Fruit fly (Drosophila melanogaster) whole organism, embryonic: ENCODE results near the gene Ppox.
A peak's percentile ranks its signal among the peaks of the same experiment; 100 is the strongest.

Experiments
- Awh ChIP-seq: fragments of 200-800 bp; sonication (Bioruptor generic); IDR thresholded peaks from 2 replicates; pipeline ENCODE4, ENCODE4 v1.3.6; 2022; ENCODE audit warnings: missing biosample characterization, missing genetic modification characterization
- Bgb ChIP-seq: fragments of 200-800 bp; sonication (Bioruptor generic); IDR thresholded peaks from 2 replicates; pipeline ENCODE4 v1.3.6; 2022; ENCODE audit warnings: missing biosample characterization, missing genetic modification characterization; ENCODE audit not compliant: partially characterized antibody
- CG11723 ChIP-seq: fragments of 200-800 bp; sonication (Bioruptor generic); optimal IDR thresholded peaks from 2 replicates; lab custom pipeline; 2017; ENCODE audit warnings: missing biosample characterization, mild to moderate bottlenecking, missing genetic modification characterization
- CG12391 ChIP-seq: fragments of 200-800 bp; sonication (Bioruptor generic); optimal IDR thresholded peaks from 3 replicates; lab custom pipeline; 2018; ENCODE audit warnings: missing biosample characterization, mild to moderate bottlenecking, missing genetic modification characterization, moderate library complexity
- CG13287 ChIP-seq: fragments of 200-800 bp; sonication (Bioruptor generic); IDR thresholded peaks from 2 replicates; pipeline ENCODE4 v1.3.6; 2022; ENCODE audit warnings: missing biosample characterization, missing genetic modification characterization; ENCODE audit not compliant: partially characterized antibody
- CG15011 ChIP-seq: fragments of 200-800 bp; sonication (Bioruptor generic); optimal IDR thresholded peaks from 3 replicates; lab custom pipeline; 2018; ENCODE audit warnings: missing biosample characterization, mild to moderate bottlenecking, missing genetic modification characterization
- CG15514 ChIP-seq: fragments of 200-800 bp; sonication (Bioruptor generic); optimal IDR thresholded peaks from 3 replicates; lab custom pipeline; 2017; ENCODE audit warnings: missing biosample characterization, missing genetic modification characterization, mild to moderate bottlenecking, moderate library complexity, missing genetic modification reagents
- CG15601 ChIP-seq: fragments of 200-800 bp; sonication (Bioruptor generic); optimal IDR thresholded peaks from 3 replicates; lab custom pipeline; 2019; ENCODE audit warnings: missing biosample characterization, mild to moderate bottlenecking, missing genetic modification characterization, moderate library complexity
- CG16863 ChIP-seq: fragments of 200-800 bp; sonication (Bioruptor generic); optimal IDR thresholded peaks from 3 replicates; lab custom pipeline; 2016; ENCODE audit warnings: missing biosample characterization, missing genetic modification characterization
- CG2116 ChIP-seq: fragments of 200-800 bp; sonication (Bioruptor generic); optimal IDR thresholded peaks from 3 replicates; lab custom pipeline; 2018; ENCODE audit warnings: missing biosample characterization, mild to moderate bottlenecking, missing genetic modification characterization
- CG3995 ChIP-seq: fragments of 200-800 bp; sonication (Bioruptor generic); optimal IDR thresholded peaks from 3 replicates; lab custom pipeline; 2016; ENCODE audit warnings: missing biosample characterization, missing genetic modification characterization
- CG6791 ChIP-seq: fragments of 200-800 bp; sonication (Bioruptor generic); IDR thresholded peaks from 3 replicates; pipeline ENCODE4 v1.3.6; 2022; ENCODE audit warnings: missing biosample characterization, missing genetic modification characterization; ENCODE audit not compliant: partially characterized antibody
- CG7372 ChIP-seq: fragments of 200-800 bp; sonication (Bioruptor generic); IDR thresholded peaks from 2 replicates; pipeline ENCODE4 v1.3.6; 2022; ENCODE audit warnings: missing biosample characterization, missing genetic modification characterization
- CG8388 ChIP-seq: fragments of 200-800 bp; sonication (Bioruptor generic); optimal IDR thresholded peaks from 2 replicates; lab custom pipeline; 2019; ENCODE audit warnings: missing biosample characterization, mild to moderate bottlenecking, missing genetic modification characterization, moderate library complexity
- CoRest ChIP-seq: fragments of 200-800 bp; sonication (Bioruptor generic); optimal IDR thresholded peaks from 3 replicates; lab custom pipeline; 2018; ENCODE audit warnings: missing biosample characterization, mild to moderate bottlenecking, missing genetic modification characterization, moderate library complexity
- Dek ChIP-seq: fragments of 200-800 bp; sonication (Bioruptor generic); optimal IDR thresholded peaks from 3 replicates; lab custom pipeline; 2019; ENCODE audit warnings: missing biosample characterization, mild to moderate bottlenecking, missing genetic modification characterization, moderate library complexity
- Dip3 ChIP-seq: fragments of 200-800 bp; sonication (Bioruptor generic); optimal IDR thresholded peaks from 3 replicates; lab custom pipeline; 2016; ENCODE audit warnings: missing biosample characterization, missing genetic modification characterization
- Dp ChIP-seq: fragments of 200-800 bp; sonication (Bioruptor generic); optimal IDR thresholded peaks from 2 replicates; lab custom pipeline; 2018; ENCODE audit warnings: missing biosample characterization, mild to moderate bottlenecking, missing genetic modification characterization, moderate library complexity
- Fer2 ChIP-seq: fragments of 200-800 bp; sonication (Bioruptor generic); optimal IDR thresholded peaks from 2 replicates; lab custom pipeline; 2018; ENCODE audit warnings: missing biosample characterization, mild to moderate bottlenecking, missing genetic modification characterization, moderate library complexity
- Hr78 ChIP-seq, 2 experiments: fragments of 200-800 bp in 1 of 2; fragments of >200 bp in 1 of 2; sonication (Bioruptor generic) in 1 of 2; optimal IDR thresholded peaks; 2 replicates each; lab custom pipeline; 2017 to 2019; ENCODE audit warnings: missing biosample characterization in 2 of 2, missing genetic modification characterization in 2 of 2, mild to moderate bottlenecking in 1 of 2, moderate library complexity in 1 of 2
- Med ChIP-seq: fragments of 200-800 bp; sonication (Bioruptor generic); peaks from one replicate; lab custom pipeline; 2016; ENCODE audit warnings: missing biosample characterization, missing genetic modification characterization, mild to moderate bottlenecking, inconsistent platforms, moderate library complexity
- Mes4 ChIP-seq: fragments of 200-800 bp; sonication (Bioruptor generic); optimal IDR thresholded peaks from 2 replicates; lab custom pipeline; 2016; ENCODE audit warnings: missing biosample characterization, missing genetic modification characterization
- Optix ChIP-seq: fragments of 200-800 bp; sonication (Bioruptor generic); IDR thresholded peaks from 3 replicates; pipeline ENCODE4 v1.3.6; 2022; ENCODE audit warnings: missing biosample characterization, missing genetic modification characterization
- Ravus ChIP-seq: fragments of 200-800 bp; sonication (Bioruptor generic); IDR thresholded peaks from 2 replicates; pipeline ENCODE4 v1.3.6; 2022; ENCODE audit warnings: missing biosample characterization, missing genetic modification characterization
- Rx ChIP-seq: fragments of 200-800 bp; sonication (Bioruptor generic); IDR thresholded peaks from 2 replicates; pipeline ENCODE4 v1.3.6; 2022; ENCODE audit warnings: missing biosample characterization, missing genetic modification characterization
- Scr ChIP-seq: fragments of 200-800 bp; sonication (Bioruptor generic); IDR thresholded peaks from 2 replicates; pipeline ENCODE4 v1.3.6; 2022; ENCODE audit warnings: missing biosample characterization, missing genetic modification characterization; ENCODE audit not compliant: partially characterized antibody
- amos ChIP-seq: fragments of 200-800 bp; sonication (Bioruptor generic); IDR thresholded peaks from 2 replicates; pipeline ENCODE4 v1.3.6; 2022; ENCODE audit warnings: missing biosample characterization, missing genetic modification characterization; ENCODE audit not compliant: partially characterized antibody
- ap ChIP-seq: fragments of 200-800 bp; sonication (Bioruptor generic); IDR thresholded peaks from 2 replicates; pipeline ENCODE4 v1.3.6; 2022; ENCODE audit warnings: missing biosample characterization, missing genetic modification characterization
- ato ChIP-seq: fragments of 200-800 bp; sonication (Bioruptor generic); IDR thresholded peaks from 2 replicates; pipeline ENCODE4 v1.3.6; 2022; ENCODE audit warnings: missing biosample characterization, missing genetic modification characterization; ENCODE audit not compliant: partially characterized antibody
- bbx ChIP-seq: fragments of 200-800 bp; sonication (Bioruptor generic); IDR thresholded peaks from 2 replicates; pipeline ENCODE4 v1.3.6; 2022; ENCODE audit warnings: missing biosample characterization, missing genetic modification characterization; ENCODE audit not compliant: partially characterized antibody
- bsh ChIP-seq, 2 experiments: fragments of 200-800 bp; sonication (Bioruptor generic); optimal IDR thresholded peaks; 2 replicates each; lab custom pipeline; 2017 to 2018; ENCODE audit warnings: mild to moderate bottlenecking in 2 of 2, missing biosample characterization in 2 of 2, missing genetic modification characterization in 2 of 2, moderate library complexity in 1 of 2
- emc ChIP-seq: fragments of 200-800 bp; sonication (Bioruptor generic); optimal IDR thresholded peaks from 2 replicates; lab custom pipeline; 2016; ENCODE audit warnings: missing biosample characterization, missing genetic modification characterization
- eyg ChIP-seq: fragments of 200-800 bp; sonication (Bioruptor generic); optimal IDR thresholded peaks from 3 replicates; lab custom pipeline; 2016; ENCODE audit warnings: missing biosample characterization, missing genetic modification characterization
- gcm2 ChIP-seq: fragments of 200-800 bp; sonication (Bioruptor generic); optimal IDR thresholded peaks from 2 replicates; lab custom pipeline; 2016; ENCODE audit warnings: missing biosample characterization, missing genetic modification characterization
- h ChIP-seq: fragments of >200 bp; optimal IDR thresholded peaks from 2 replicates; lab custom pipeline; 2017
- jing ChIP-seq: fragments of 200-800 bp; sonication (Bioruptor generic); optimal IDR thresholded peaks from 2 replicates; lab custom pipeline; 2018; ENCODE audit warnings: missing biosample characterization, mild to moderate bottlenecking, missing genetic modification characterization
- jumu ChIP-seq: fragments of 200-800 bp; sonication (Bioruptor generic); optimal IDR thresholded peaks from 3 replicates; lab custom pipeline; 2016; ENCODE audit warnings: missing biosample characterization, missing genetic modification characterization
- kah ChIP-seq: fragments of 200-800 bp; sonication (Bioruptor generic); optimal IDR thresholded peaks from 2 replicates; lab custom pipeline; 2018; ENCODE audit warnings: missing biosample characterization, mild to moderate bottlenecking, missing genetic modification characterization
- knrl ChIP-seq: fragments of 200-800 bp; sonication (Bioruptor generic); IDR thresholded peaks from 3 replicates; pipeline ENCODE4 v1.3.6; 2022; ENCODE audit warnings: missing biosample characterization, missing genetic modification characterization; ENCODE audit not compliant: partially characterized antibody
- lilli ChIP-seq: fragments of 200-800 bp; sonication (Bioruptor generic); optimal IDR thresholded peaks from 3 replicates; lab custom pipeline; 2016; ENCODE audit warnings: missing biosample characterization, missing genetic modification characterization
- nau ChIP-seq: fragments of 200-800 bp; sonication (Bioruptor generic); optimal IDR thresholded peaks from 3 replicates; lab custom pipeline; 2017; ENCODE audit warnings: missing biosample characterization, mild to moderate bottlenecking, missing genetic modification characterization, missing genetic modification reagents
- sens ChIP-seq: fragments of 200-800 bp; sonication (Bioruptor generic); peaks from one replicate; lab custom pipeline; 2016; ENCODE audit warnings: missing biosample characterization, missing genetic modification characterization
- sna ChIP-seq: fragments of 200-800 bp; sonication (Bioruptor generic); IDR thresholded peaks from 2 replicates; pipeline ENCODE4 v1.3.6; 2022; ENCODE audit warnings: missing biosample characterization, missing genetic modification characterization; ENCODE audit not compliant: partially characterized antibody
- sug ChIP-seq: fragments of 200-800 bp; optimal IDR thresholded peaks from 2 replicates; lab custom pipeline; 2019; ENCODE audit warnings: missing biosample characterization, mild to moderate bottlenecking, missing genetic modification characterization, moderate library complexity
- tna ChIP-seq: fragments of 200-800 bp; sonication (Bioruptor generic); IDR thresholded peaks from 2 replicates; pipeline ENCODE4 v1.3.6; 2022; ENCODE audit warnings: missing biosample characterization, missing genetic modification characterization; ENCODE audit not compliant: partially characterized antibody
- ttk ChIP-seq: fragments of 200-800 bp; sonication (Bioruptor generic); IDR thresholded peaks from 2 replicates; pipeline ENCODE4 v2.1.2; 2022; ENCODE audit warnings: missing biosample characterization, missing genetic modification characterization
- vnd ChIP-seq: fragments of 200-800 bp; sonication (Bioruptor generic); IDR thresholded peaks from 3 replicates; pipeline ENCODE4 v1.3.6; 2022; ENCODE audit warnings: missing biosample characterization, missing genetic modification characterization; ENCODE audit not compliant: partially characterized antibody
- zen2 ChIP-seq: fragments of 200-800 bp; sonication (Bioruptor generic); IDR thresholded peaks from 3 replicates; pipeline ENCODE4 v1.3.6; 2022; ENCODE audit warnings: missing biosample characterization, missing genetic modification characterization; ENCODE audit not compliant: partially characterized antibody

Gene Ppox

DNA sequence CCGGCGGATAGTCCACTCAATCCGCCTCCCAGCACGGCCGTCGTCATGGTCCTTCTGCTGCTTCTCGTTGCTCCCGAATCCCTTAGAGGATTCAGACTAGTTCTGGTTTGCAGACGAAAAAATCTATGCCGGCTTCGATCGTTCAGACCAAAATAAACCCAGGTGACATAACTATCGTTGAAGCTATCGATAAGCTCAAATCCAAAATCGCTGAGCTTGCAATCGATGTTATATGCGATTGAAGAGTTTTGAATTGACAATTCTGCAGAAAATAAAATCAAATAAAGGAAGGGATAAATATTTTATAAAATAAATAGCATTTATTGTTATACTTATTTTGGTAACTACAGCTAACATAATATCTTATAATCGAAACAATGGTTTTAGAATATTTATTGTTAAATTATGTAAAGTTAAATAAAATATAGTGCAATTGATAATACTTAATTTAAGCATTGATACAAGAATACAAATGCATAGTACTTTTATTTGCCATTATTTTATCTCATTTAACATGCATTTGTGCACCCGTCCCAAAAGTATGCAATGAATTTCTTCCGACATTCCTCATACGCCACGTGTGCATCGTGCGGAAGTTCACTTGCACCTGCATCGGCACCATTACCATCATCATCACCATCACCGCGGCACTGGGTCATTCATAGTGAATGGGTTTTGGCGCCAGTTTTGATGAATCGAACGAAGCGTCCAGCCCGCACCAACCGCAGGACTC is at the start of gene Ppox:
Gene Ppox (minus strand): TSS at position 173 of the 733 bp plus-strand sequence.
- TF ChIP-seq jumu (GFP tag; lab: Kevin White, UChicago) (no peak), tna (GFP tag; lab: Robert Waterston, UW) (peak; percentile 88), Med (GFP tag; lab: Kevin White, UChicago) (peak; percentile 32), ttk (GFP tag; lab: Robert Waterston, UW) (no peak), Rx (GFP tag; lab: Robert Waterston, UW) (no peak), CG12391 (peak; percentile 8), CG3995 (GFP tag; lab: Kevin White, UChicago) (peak; percentile 96), CG6791 (GFP tag; lab: Robert Waterston, UW) (peak; percentile 81), ap (no peak), zen2 (GFP tag; lab: Robert Waterston, UW) (peak; percentile 88), CG11723 (GFP tag; lab: Kevin White, UChicago) (no peak), lilli (GFP tag; lab: Kevin White, UChicago) (no peak), Dek (peak; percentile 14), Bgb (GFP tag; lab: Robert Waterston, UW) (peak; percentile 96), CG8388 (GFP tag; lab: Kevin White, UChicago) (no peak), CG13287 (GFP tag; lab: Robert Waterston, UW) (peak; percentile 98), Hr78 (GFP tag; optimal IDR thresholded peaks at IDR 0.05; lab: Kevin White, UChicago) (no peak), jing (GFP tag; lab: Kevin White, UChicago) (no peak), eyg (no peak), bsh (GFP tag; optimal IDR thresholded peaks at IDR 0.05; lab: Kevin White, UChicago) (peak in 1 of 2 experiments; percentile 5), kah (peak; percentile 17), CG7372 (peak; percentile 85), vnd (GFP tag; lab: Robert Waterston, UW) (peak; percentile 91), Awh (GFP tag; lab: Robert Waterston, UW) (no peak), CG2116 (peak; percentile 25), Ravus (GFP tag; lab: Robert Waterston, UW) (no peak), bbx (GFP tag; lab: Robert Waterston, UW) (peak; percentile 94), CG16863 (GFP tag; lab: Kevin White, UChicago) (no peak), Mes4 (GFP tag; lab: Kevin White, UChicago) (no peak), CoRest (tag; lab: Kevin White, UChicago) (peak; percentile 5), sna (peak; percentile 97), Optix (GFP tag; lab: Robert Waterston, UW) (no peak), CG15514 (GFP tag; lab: Kevin White, UChicago) (peak; percentile 21), Dip3 (GFP tag; lab: Kevin White, UChicago) (no peak), sug (peak; percentile 4), h (lab: Kevin White, UChicago) (no peak), Fer2 (tag; lab: Kevin White, UChicago) (no peak), Scr (peak; percentile 91), gcm2 (no peak), CG15011 (GFP tag; lab: Kevin White, UChicago) (no peak), CG15601 (tag; lab: Kevin White, UChicago) (peak; percentile 43), amos (GFP tag; lab: Robert Waterston, UW) (peak; percentile 94), sens (GFP tag; lab: Kevin White, UChicago) (peak; percentile 54), ato (GFP tag; lab: Robert Waterston, UW) (peak; percentile 66), knrl (peak; percentile 92), nau (GFP tag; lab: Kevin White, UChicago) (no peak), emc (GFP tag; lab: Kevin White, UChicago) (no peak), Dp (GFP tag; lab: Kevin White, UChicago) (peak; percentile 59)
